Fruit fly (Drosophila melanogaster) whole organism, embryonic: ENCODE measurements around the gene CG14302.

Experiments used
- CG1024 ChIP-seq: fragments of 200-800 bp; sonication (Bioruptor generic); IDR thresholded peaks from 2 replicates; pipeline ENCODE4 v1.3.6; 2022; ENCODE audit warnings: missing biosample characterization, missing genetic modification characterization
- CG10267 ChIP-seq: fragments of 200-800 bp; sonication (Bioruptor generic); optimal IDR thresholded peaks from 2 replicates; lab custom pipeline; 2018; ENCODE audit warnings: missing biosample characterization, mild to moderate bottlenecking, missing genetic modification characterization, moderate library complexity
- CG11093 ChIP-seq: fragments of 200-800 bp; sonication (Bioruptor generic); IDR thresholded peaks from 3 replicates; pipeline ENCODE4 v1.3.6; 2022; ENCODE audit warnings: missing biosample characterization, missing genetic modification characterization
- CG11504 ChIP-seq: fragments of 200-800 bp; sonication (Bioruptor generic); optimal IDR thresholded peaks from 3 replicates; lab custom pipeline; 2019; ENCODE audit warnings: missing biosample characterization, mild to moderate bottlenecking, missing genetic modification characterization, moderate library complexity
- CG13123 ChIP-seq: fragments of 200-800 bp; sonication (Bioruptor generic); optimal IDR thresholded peaks from 2 replicates; lab custom pipeline; 2016; ENCODE audit warnings: missing biosample characterization, missing genetic modification characterization
- CG14014 ChIP-seq: fragments of 200-800 bp; sonication (Bioruptor generic); IDR thresholded peaks from 2 replicates; pipeline ENCODE4 v1.3.6; 2022; ENCODE audit warnings: missing biosample characterization, missing genetic modification characterization
- CG14710 ChIP-seq: fragments of 200-800 bp; sonication (Bioruptor generic); optimal IDR thresholded peaks from 3 replicates; lab custom pipeline; 2019; ENCODE audit warnings: missing biosample characterization, mild to moderate bottlenecking, missing genetic modification characterization, moderate library complexity
- CG14965 ChIP-seq: fragments of 200-800 bp; sonication (Bioruptor generic); optimal IDR thresholded peaks from 2 replicates; lab custom pipeline; 2016; ENCODE audit warnings: missing biosample characterization, missing genetic modification characterization, borderline replicate concordance
- CG17359 ChIP-seq: fragments of 200-800 bp; sonication (Bioruptor generic); optimal IDR thresholded peaks from 3 replicates; lab custom pipeline; 2018; ENCODE audit warnings: missing biosample characterization, mild to moderate bottlenecking, missing genetic modification characterization, moderate library complexity
- CG1792 ChIP-seq: fragments of 200-800 bp; sonication (Bioruptor generic); optimal IDR thresholded peaks from 2 replicates; lab custom pipeline; 2016; ENCODE audit warnings: missing biosample characterization, missing genetic modification characterization
- CG2678 ChIP-seq: fragments of 200-800 bp; sonication (Bioruptor generic); optimal IDR thresholded peaks from 3 replicates; lab custom pipeline; 2019; ENCODE audit warnings: missing biosample characterization, mild to moderate bottlenecking, missing genetic modification characterization, moderate library complexity
- CG2712 ChIP-seq: fragments of 200-800 bp; optimal IDR thresholded peaks from 3 replicates; lab custom pipeline; 2019; ENCODE audit warnings: missing biosample characterization, mild to moderate bottlenecking, missing genetic modification characterization, moderate library complexity
- CG30403 ChIP-seq: fragments of 200-800 bp; sonication (Bioruptor generic); optimal IDR thresholded peaks from 3 replicates; lab custom pipeline; 2016; ENCODE audit warnings: missing biosample characterization, missing genetic modification characterization
- CG31224 ChIP-seq: fragments of 200-800 bp; sonication (Bioruptor generic); IDR thresholded peaks from 2 replicates; pipeline ENCODE4 v1.3.6; 2022; ENCODE audit warnings: missing biosample characterization, missing genetic modification characterization
- CG3995 ChIP-seq: fragments of 200-800 bp; sonication (Bioruptor generic); optimal IDR thresholded peaks from 3 replicates; lab custom pipeline; 2016; ENCODE audit warnings: missing biosample characterization, missing genetic modification characterization
- CG4730 ChIP-seq: fragments of 200-800 bp; sonication (Bioruptor generic); IDR thresholded peaks from 2 replicates; pipeline ENCODE4 v1.3.6; 2022; ENCODE audit warnings: missing biosample characterization, missing genetic modification characterization
- CG6175 ChIP-seq: fragments of 200-800 bp; sonication (Bioruptor generic); IDR thresholded peaks from 3 replicates; pipeline ENCODE4 v1.3.6; 2022; ENCODE audit warnings: missing biosample characterization, missing genetic modification characterization
- CG6854 ChIP-seq: fragments of 200-800 bp; sonication (Bioruptor generic); optimal IDR thresholded peaks from 3 replicates; lab custom pipeline; 2017; ENCODE audit warnings: missing biosample characterization, mild to moderate bottlenecking, missing genetic modification characterization
- CG7556 ChIP-seq: fragments of 200-800 bp; sonication (Bioruptor generic); optimal IDR thresholded peaks from 2 replicates; lab custom pipeline; 2017; ENCODE audit warnings: missing biosample characterization, mild to moderate bottlenecking, missing genetic modification characterization
- Dek ChIP-seq: fragments of 200-800 bp; sonication (Bioruptor generic); optimal IDR thresholded peaks from 3 replicates; lab custom pipeline; 2019; ENCODE audit warnings: missing biosample characterization, mild to moderate bottlenecking, missing genetic modification characterization, moderate library complexity
- Dll ChIP-seq: fragments of 200-800 bp; sonication (Bioruptor generic); IDR thresholded peaks from 4 replicates; pipeline ENCODE4 v1.3.6; 2022; ENCODE audit warnings: missing biosample characterization, missing genetic modification characterization; ENCODE audit not compliant: partially characterized antibody
- Elba2 ChIP-seq: fragments of 200-800 bp; sonication (Bioruptor generic); optimal IDR thresholded peaks from 3 replicates; lab custom pipeline; 2016; ENCODE audit warnings: missing biosample characterization, missing genetic modification characterization
- Hr3 ChIP-seq: fragments of 200-800 bp; sonication (Bioruptor generic); optimal IDR thresholded peaks from 3 replicates; lab custom pipeline; 2016; ENCODE audit warnings: missing biosample characterization, missing genetic modification characterization
- Med ChIP-seq: fragments of 200-800 bp; sonication (Bioruptor generic); peaks from one replicate; lab custom pipeline; 2016; ENCODE audit warnings: missing biosample characterization, missing genetic modification characterization, mild to moderate bottlenecking, inconsistent platforms, moderate library complexity
- Pdp1 ChIP-seq, 2 experiments: fragments of 200-800 bp; sonication (Bioruptor generic); optimal IDR thresholded peaks; 3 replicates each; lab custom pipeline; 2016; ENCODE audit warnings: missing biosample characterization in 2 of 2, missing genetic modification characterization in 2 of 2, mild to moderate bottlenecking in 1 of 2, moderate library complexity in 1 of 2
- Rfx ChIP-seq: fragments of 200-800 bp; sonication (Bioruptor generic); IDR thresholded peaks from 2 replicates; pipeline ENCODE4 v1.3.6; 2022; ENCODE audit warnings: missing biosample characterization, missing genetic modification characterization
- Rx ChIP-seq: fragments of 200-800 bp; sonication (Bioruptor generic); IDR thresholded peaks from 2 replicates; pipeline ENCODE4 v1.3.6; 2022; ENCODE audit warnings: missing biosample characterization, missing genetic modification characterization
- Tbp ChIP-seq: fragments of >200 bp; optimal IDR thresholded peaks from 2 replicates; lab custom pipeline; 2018; ENCODE audit warnings: missing biosample characterization, missing genetic modification characterization
- Vsx1 ChIP-seq: fragments of 200-800 bp; sonication (Bioruptor generic); optimal IDR thresholded peaks from 2 replicates; lab custom pipeline; 2017; ENCODE audit warnings: missing biosample characterization, mild to moderate bottlenecking, missing genetic modification characterization, missing genetic modification reagents
- Xrp1 ChIP-seq: fragments of 200-800 bp; sonication (Bioruptor generic); IDR thresholded peaks from 2 replicates; pipeline ENCODE4 v1.3.6; 2022; ENCODE audit warnings: missing biosample characterization, missing genetic modification characterization
- ase ChIP-seq: fragments of 200-800 bp; sonication (Bioruptor generic); IDR thresholded peaks from 3 replicates; pipeline ENCODE4 v1.3.6; 2022; ENCODE audit warnings: missing biosample characterization, missing genetic modification characterization
- bigmax ChIP-seq: fragments of 200-800 bp; sonication (Bioruptor generic); optimal IDR thresholded peaks from 2 replicates; lab custom pipeline; 2018; ENCODE audit warnings: missing biosample characterization, mild to moderate bottlenecking, missing genetic modification characterization
- insv ChIP-seq, 2 experiments: fragments of 200-800 bp; sonication (Bioruptor generic); optimal IDR thresholded peaks; 3 replicates each; lab custom pipeline; 2016 to 2018; ENCODE audit warnings: missing biosample characterization in 2 of 2, missing genetic modification characterization in 2 of 2
- inv ChIP-seq: fragments of 200-800 bp; sonication (Bioruptor generic); IDR thresholded peaks from 2 replicates; pipeline ENCODE4 v1.3.6; 2022; ENCODE audit warnings: missing biosample characterization, missing genetic modification characterization; ENCODE audit not compliant: partially characterized antibody
- jigr1 ChIP-seq: fragments of 200-800 bp; sonication (Bioruptor generic); IDR thresholded peaks from 3 replicates; pipeline ENCODE4 v1.3.6; 2022; ENCODE audit warnings: missing biosample characterization, missing genetic modification characterization
- lbe ChIP-seq: fragments of 200-800 bp; sonication (Bioruptor generic); optimal IDR thresholded peaks from 2 replicates; lab custom pipeline; 2016; ENCODE audit warnings: missing biosample characterization, mild to moderate bottlenecking, missing genetic modification characterization
- lov ChIP-seq, 2 experiments: fragments of 200-800 bp in 1 of 2; fragments of >200 bp in 1 of 2; sonication (Bioruptor generic) in 1 of 2; IDR thresholded peaks in 1 of 2; optimal IDR thresholded peaks in 1 of 2; 2 replicates in 1 of 2; 3 replicates in 1 of 2; pipeline versions ENCODE4 v1.3.6 to Lab custom; 2017 to 2022; ENCODE audit warnings: missing biosample characterization in 1 of 2, missing genetic modification characterization in 1 of 2
- maf-S ChIP-seq: fragments of 200-800 bp; sonication (Bioruptor generic); optimal IDR thresholded peaks from 2 replicates; lab custom pipeline; 2016; ENCODE audit warnings: missing biosample characterization, missing genetic modification characterization
- phol ChIP-seq: fragments of 200-800 bp; sonication (Bioruptor generic); optimal IDR thresholded peaks from 3 replicates; lab custom pipeline; 2018; ENCODE audit warnings: missing biosample characterization, mild to moderate bottlenecking, missing genetic modification characterization, moderate library complexity
- pnt ChIP-seq: fragments of 200-800 bp; sonication (Bioruptor generic); optimal IDR thresholded peaks from 3 replicates; lab custom pipeline; 2016; ENCODE audit warnings: missing biosample characterization, missing genetic modification characterization
- pros ChIP-seq: fragments of 200-800 bp; sonication (Bioruptor generic); optimal IDR thresholded peaks from 3 replicates; lab custom pipeline; 2019; ENCODE audit warnings: missing biosample characterization, mild to moderate bottlenecking, missing genetic modification characterization, moderate library complexity
- slou ChIP-seq: fragments of 200-800 bp; sonication (Bioruptor generic); optimal IDR thresholded peaks from 3 replicates; lab custom pipeline; 2016; ENCODE audit warnings: missing biosample characterization, missing genetic modification characterization
- slp2 ChIP-seq: fragments of 200-800 bp; sonication (Bioruptor generic); optimal IDR thresholded peaks from 2 replicates; lab custom pipeline; 2016; ENCODE audit warnings: missing biosample characterization, missing genetic modification characterization
- tin ChIP-seq: fragments of 200-800 bp; sonication (Bioruptor generic); optimal IDR thresholded peaks from 3 replicates; lab custom pipeline; 2016; ENCODE audit warnings: missing biosample characterization, missing genetic modification characterization
- tna ChIP-seq: fragments of 200-800 bp; sonication (Bioruptor generic); IDR thresholded peaks from 2 replicates; pipeline ENCODE4 v1.3.6; 2022; ENCODE audit warnings: missing biosample characterization, missing genetic modification characterization; ENCODE audit not compliant: partially characterized antibody
- trem ChIP-seq: fragments of 200-800 bp; optimal IDR thresholded peaks from 3 replicates; lab custom pipeline; 2019; ENCODE audit warnings: missing biosample characterization, mild to moderate bottlenecking, missing genetic modification characterization, moderate library complexity
- trh ChIP-seq: fragments of 200-800 bp; sonication (Bioruptor generic); optimal IDR thresholded peaks from 2 replicates; lab custom pipeline; 2016; ENCODE audit warnings: missing biosample characterization, missing genetic modification characterization
- yki ChIP-seq: fragments of >200 bp; optimal IDR thresholded peaks from 3 replicates; lab custom pipeline; 2018
- zf30C ChIP-seq: fragments of 200-800 bp; sonication (Bioruptor generic); optimal IDR thresholded peaks from 3 replicates; lab custom pipeline; 2018; ENCODE audit warnings: missing biosample characterization, mild to moderate bottlenecking, missing genetic modification characterization
- zfh1 ChIP-seq: fragments of 200-800 bp; sonication (Bioruptor generic); IDR thresholded peaks from 3 replicates; pipeline ENCODE4 v1.3.6; 2022; ENCODE audit warnings: missing biosample characterization, missing genetic modification characterization

CG14302 gene

dm6 chr3R:18745961-18746468 lies 13.5 kb downstream of the CG14302 start, which contains the start of the genes PGS1 and gwl (continued):
- TF ChIP-seq CG6854 (GFP tag; lab: Kevin White, UChicago) (no peak), zf30C (GFP tag; lab: Kevin White, UChicago) (no peak), trh (GFP tag; lab: Kevin White, UChicago) (peak; percentile 62), CG14965 (GFP tag; lab: Kevin White, UChicago) (no peak), CG3995 (peak; percentile 51), CG17359 (tag; lab: Kevin White, UChicago) (no peak), CG1792 (GFP tag; lab: Kevin White, UChicago) (no peak), CG13123 (peak; percentile 60), CG30403 (GFP tag; lab: Kevin White, UChicago) (peak; percentile 90), tna (GFP tag; lab: Robert Waterston, UW) (no peak), ase (peak; percentile 82), Rx (GFP tag; lab: Robert Waterston, UW) (peak; percentile 46; the same call in 1 of the 2 replicates), Xrp1 (GFP tag; lab: Robert Waterston, UW) (peak; percentile 82), CG14014 (GFP tag; lab: Robert Waterston, UW) (peak; percentile 74), tin (GFP tag; lab: Kevin White, UChicago) (peak; percentile 74), zfh1 (GFP tag; lab: Robert Waterston, UW) (peak; percentile 71; the same call in 1 of the 3 replicates), CG4730 (GFP tag; lab: Robert Waterston, UW) (peak; percentile 81), Tbp (GFP tag; lab: Kevin White, UChicago) (no peak), CG31224 (GFP tag; lab: Robert Waterston, UW) (peak; percentile 68), Dll (GFP tag; lab: Robert Waterston, UW) (peak; percentile 81), Med (GFP tag; lab: Kevin White, UChicago) (no peak), pnt (GFP tag; lab: Kevin White, UChicago) (no peak), Hr3 (GFP tag; lab: Kevin White, UChicago) (peak; percentile 84), CG11504 (tag; lab: Kevin White, UChicago) (no peak), CG7556 (GFP tag; lab: Kevin White, UChicago) (no peak), CG10267 (tag; lab: Kevin White, UChicago) (peak; percentile 94), yki (lab: Kevin White, UChicago) (no peak), Elba2 (no peak), lbe (no peak), inv (GFP tag; lab: Robert Waterston, UW) (peak; percentile 52), CG14710 (tag; lab: Kevin White, UChicago) (peak; percentile 89), lov (optimal IDR thresholded peaks at IDR 0.05; lab: Kevin White, UChicago) (no peak), lov (GFP tag; IDR thresholded peaks at IDR 0.05; lab: Robert Waterston, UW) (no peak), slou (peak; percentile 61), maf-S (GFP tag; lab: Kevin White, UChicago) (no peak), jigr1 (peak; percentile 66; the same call in 1 of the 3 replicates), Dek (peak; percentile 59), CG2712 (tag; lab: Kevin White, UChicago) (peak; percentile 74), Rfx (peak; percentile 86), bigmax (GFP tag; lab: Kevin White, UChicago) (no peak), CG11093 (GFP tag; lab: Robert Waterston, UW) (peak; percentile 77; the same call in 2 of the 3 replicates), pros (GFP tag; lab: Kevin White, UChicago) (no peak), insv (GFP tag; optimal IDR thresholded peaks at IDR 0.05; lab: Kevin White, UChicago) (no peak), trem (tag; lab: Kevin White, UChicago) (peak; percentile 65), slp2 (no peak), phol (tag; lab: Kevin White, UChicago) (peak; percentile 86), Pdp1 (GFP tag; optimal IDR thresholded peaks at IDR 0.05; lab: Kevin White, UChicago) (peak in 1 of 2 experiments; percentile 52), CG1024 (GFP tag; lab: Robert Waterston, UW) (peak; percentile 58), CG6175 (GFP tag; lab: Robert Waterston, UW) (peak; percentile 66; the same call in 1 of the 3 replicates), CG2678 (tag; lab: Kevin White, UChicago) (no peak), Vsx1 (GFP tag; lab: Kevin White, UChicago) (no peak)
